Worm (Caenorhabditis elegans) whole organism, midembryonic: ENCODE results near the gene ZK632.9.

Source experiments
- T22C8.4 ChIP-seq: fragments of 200-800 bp; sonication (Bioruptor generic); IDR thresholded peaks from 2 replicates; pipeline ENCODE4 v1.3.6; 2022; ENCODE audit warnings: missing genetic modification characterization, missing compliant biosample characterization
- flt-1 ChIP-seq: fragments of 200-800 bp; sonication (Bioruptor generic); IDR thresholded peaks from 2 replicates; pipeline ENCODE4 v1.3.6; 2022; ENCODE audit warnings: missing genetic modification characterization, missing compliant biosample characterization
- tab-1 ChIP-seq: fragments of 200-800 bp; sonication (Bioruptor generic); IDR thresholded peaks from 2 replicates; pipeline ENCODE4 v1.3.6; 2022; ENCODE audit warnings: missing genetic modification characterization, missing compliant biosample characterization
- ztf-23 ChIP-seq: fragments of 200-800 bp; sonication (Bioruptor generic); IDR thresholded peaks from 2 replicates; pipeline ENCODE4 v1.3.6; 2022; ENCODE audit warnings: missing genetic modification reagents, missing genetic modification characterization, missing compliant biosample characterization

DNA sequence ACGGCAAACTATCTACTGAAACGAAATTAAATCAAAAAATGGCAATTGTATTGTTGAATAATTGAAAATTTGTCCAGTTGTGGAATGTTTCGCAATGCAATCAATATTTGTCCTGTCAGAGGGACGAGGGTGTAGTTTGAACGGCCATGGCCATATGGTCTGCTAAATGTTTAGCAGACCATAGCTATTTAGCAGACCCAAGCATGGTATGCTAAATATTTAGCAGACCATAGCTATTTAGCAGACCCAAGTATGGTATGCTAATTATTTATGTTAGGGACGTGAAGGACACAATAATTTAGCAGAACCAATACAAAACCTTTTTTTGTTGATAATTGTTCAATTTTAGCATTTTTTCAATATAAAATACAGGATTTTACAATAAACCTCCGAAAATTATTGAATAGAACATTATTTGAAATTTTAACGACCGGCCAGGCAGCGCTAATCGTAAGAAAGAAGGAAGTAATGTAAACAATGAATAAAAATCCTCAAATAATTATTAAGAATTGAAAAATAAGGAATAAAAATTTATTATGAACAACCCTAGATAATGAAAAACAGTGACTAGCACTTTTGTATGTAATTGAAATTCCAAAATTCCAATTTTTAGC, 20.1 kb downstream of the ZK632.9 start, which contains the start of gene riok-3:
- TF ChIP-seq flt-1 (GFP tag; lab: Robert Waterston, UW) (no peak), tab-1 (GFP tag; lab: Robert Waterston, UW) (no peak), ztf-23 (GFP tag; lab: Robert Waterston, UW) (no peak), T22C8.4 (GFP tag; lab: Robert Waterston, UW) (no peak)
